Fruit fly (Drosophila melanogaster): Measurements from ENCODE around the gene Coq3.

dm6 chr2L:21168295-21169159, 10.1 kb upstream of the Coq3 start, which contains the start of the genes mAcon1, CG43345 and CG43346:
- no peak for TF ChIP-seq CTCF (optimal IDR thresholded peaks at IDR 0.05)
- TF ChIP-seq CG8478 (optimal IDR thresholded peaks at IDR 0.05), result no peak

All from S2 (cell line).